Worm (Caenorhabditis elegans): ENCODE measurements around the gene F01G4.4.

ce11 chrIV:11102608-11103007 lies 40.5 kb upstream of the F01G4.4 start, which contains the start of gene srlf-17:
- no peak for TF ChIP-seq cey-2 (tag; optimal IDR thresholded peaks at IDR 0.05; ENCODE audit: borderline replicate concordance, insufficient read depth)
- TF ChIP-seq F26F4.8 (GFP tag; conservative IDR thresholded peaks at IDR 0.05): no peak
